Fruit fly (Drosophila melanogaster) whole organism, prepupa: ENCODE results near the gene CG5087.
A peak's percentile ranks its signal among the peaks of the same experiment; 100 is the strongest.

Experiments
- CG10669 ChIP-seq: fragments of 200-800 bp; sonication (Bioruptor generic); optimal IDR thresholded peaks from 3 replicates; lab custom pipeline; 2018; ENCODE audit warnings: missing biosample characterization, mild to moderate bottlenecking, missing genetic modification characterization, moderate library complexity
- CG15336 ChIP-seq: fragments of 200-800 bp; sonication (Bioruptor generic); IDR thresholded peaks from 2 replicates; pipeline ENCODE4 v1.3.6; 2022; ENCODE audit warnings: missing biosample characterization, missing genetic modification characterization
- acj6 ChIP-seq: fragments of 200-800 bp; sonication (Bioruptor generic); optimal IDR thresholded peaks from 3 replicates; lab custom pipeline; 2016; ENCODE audit warnings: missing biosample characterization, missing genetic modification characterization
- esn ChIP-seq: fragments of 200-800 bp; sonication (Bioruptor generic); optimal IDR thresholded peaks from 2 replicates; lab custom pipeline; 2016; ENCODE audit warnings: missing biosample characterization, mild to moderate bottlenecking, missing genetic modification characterization, moderate library complexity

DNA sequence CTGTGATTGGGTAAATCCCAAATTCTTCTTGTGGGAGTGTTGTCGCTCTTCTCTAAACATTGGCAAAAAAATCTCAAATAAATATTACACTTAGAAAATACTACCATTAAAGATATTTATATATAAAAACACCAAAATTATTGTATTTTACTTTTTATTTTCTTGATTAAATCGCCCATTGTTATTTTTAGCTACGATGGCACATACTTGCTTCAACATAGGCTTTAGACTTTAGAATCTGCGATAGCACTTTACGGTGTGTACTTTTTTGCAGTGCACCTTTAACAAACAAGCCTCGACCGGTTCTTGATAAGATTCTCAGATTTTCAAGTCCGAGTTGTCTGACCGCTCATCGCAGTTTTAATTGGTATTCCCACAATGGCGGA, 43.3 kb upstream of the CG5087 start, which contains the start of gene GNBP3:
- TF ChIP-seq acj6 (GFP tag; lab: Kevin White, UChicago) (peak; percentile 91), CG10669 (GFP tag; lab: Kevin White, UChicago) (peak; percentile 89), CG15336 (GFP tag; lab: Robert Waterston, UW) (peak; percentile 90), esn (GFP tag; lab: Kevin White, UChicago) (peak; percentile 97)
